Fruit fly (Drosophila melanogaster) S2 (cell line): ENCODE data around the gene SelT.

ENCODE experiments used
- CG8478 ChIP-seq: fragments of >200 bp; optimal IDR thresholded peaks from 2 replicates; lab custom pipeline; 2018
- CTCF ChIP-seq, 2 experiments: fragments of >200 bp; optimal IDR thresholded peaks; 2 replicates each; lab custom pipeline; 2018

dm6 chr2L:5037402-5037860, 26.7 kb downstream of the SelT start, which contains the start of the genes CG14042 and SP555:
- TF ChIP-seq CG8478 (lab: Kevin White, UChicago) (no peak), CTCF (optimal IDR thresholded peaks at IDR 0.05; lab: Kevin White, UChicago) (no peak)
